Worm (Caenorhabditis elegans) whole organism, L3 larva: ENCODE results near the gene lin-7.

Experiments used
- R02D3.7 ChIP-seq: fragments of 150-350 bp; optimal IDR thresholded peaks from 2 replicates; lab custom pipeline; 2014; ENCODE audit warnings: missing biosample characterization, missing genetic modification characterization
- ama-1 ChIP-seq: fragments of 150-350 bp; optimal IDR thresholded peaks from 2 replicates; lab custom pipeline; 2018
- elt-1 ChIP-seq: fragments of 150-350 bp; optimal IDR thresholded peaks from 2 replicates; lab custom pipeline; 2014; ENCODE audit warnings: missing biosample characterization, missing genetic modification characterization
- elt-3 ChIP-seq, 3 experiments: fragments of 150-350 bp in 1 of 3; sonication (generic microtip) in 2 of 3; optimal IDR thresholded peaks; 2 replicates in 2 of 3; 4 replicates in 1 of 3; lab custom pipeline; 2014 to 2017; ENCODE audit warnings: missing biosample characterization in 3 of 3, missing genetic modification characterization in 3 of 3
- fos-1 ChIP-seq: fragments of 150-350 bp; optimal IDR thresholded peaks from 2 replicates; lab custom pipeline; 2014; ENCODE audit warnings: missing biosample characterization, missing genetic modification characterization
- lin-15B ChIP-seq: fragments of 150-350 bp; optimal IDR thresholded peaks from 2 replicates; lab custom pipeline; 2014; ENCODE audit warnings: missing biosample characterization, missing genetic modification characterization
- nhr-12 ChIP-seq: fragments of 150-350 bp; optimal IDR thresholded peaks from 2 replicates; lab custom pipeline; 2014; ENCODE audit warnings: missing biosample characterization, missing genetic modification characterization
- nhr-23 ChIP-seq: fragments of 150-350 bp; optimal IDR thresholded peaks from 2 replicates; lab custom pipeline; 2014; ENCODE audit warnings: missing biosample characterization, missing genetic modification reagents, missing genetic modification characterization
- pqm-1 ChIP-seq: fragments of 150-350 bp; optimal IDR thresholded peaks from 2 replicates; lab custom pipeline; 2017; ENCODE audit warnings: missing biosample characterization, missing genetic modification characterization, inconsistent platforms
- sea-2 ChIP-seq: fragments of 150-350 bp; sonication (generic microtip); optimal IDR thresholded peaks from 4 replicates; lab custom pipeline; 2014; ENCODE audit warnings: missing biosample characterization, missing genetic modification reagents, missing genetic modification characterization
- snpc-4 ChIP-seq: fragments of 150-350 bp; optimal IDR thresholded peaks from 2 replicates; lab custom pipeline; 2014; ENCODE audit warnings: missing biosample characterization, missing genetic modification characterization

DNA sequence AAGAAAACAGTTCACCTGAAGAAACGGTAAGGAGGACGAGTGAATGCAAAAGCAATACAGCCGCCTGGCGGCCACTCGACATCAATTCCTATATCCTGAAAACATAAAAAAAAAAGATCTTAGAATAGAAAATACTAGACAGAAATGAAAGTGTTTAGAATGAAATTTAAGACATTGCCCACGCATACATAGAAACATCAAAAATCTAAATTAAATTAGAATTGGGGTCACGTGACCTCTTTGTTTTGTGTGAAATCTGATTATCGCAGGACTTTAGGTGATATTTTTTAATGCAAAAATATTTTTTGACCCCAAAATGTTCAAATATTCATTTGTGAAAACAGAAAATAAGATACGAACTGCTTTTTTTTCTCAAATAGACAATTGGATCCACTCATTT, 28.6 kb upstream of the lin-7 start, which contains the start of gene acr-20:
- no peak for TF ChIP-seq lin-15B
- TF ChIP-seq elt-1 = no peak
- TF ChIP-seq elt-3 (tag; optimal IDR thresholded peaks at IDR 0.05; lab: Kevin White, UChicago) = no peak
- no peak for TF ChIP-seq fos-1
- TF ChIP-seq pqm-1 (tag; lab: Kevin White, UChicago) = no peak
- no peak for TF ChIP-seq sea-2 (GFP tag; lab: Kevin White, UChicago)
- TF ChIP-seq R02D3.7 (tag; lab: Kevin White, UChicago) = no peak
- no peak for TF ChIP-seq nhr-23 (tag; lab: Kevin White, UChicago)
- no peak for TF ChIP-seq ama-1 (lab: Kevin White, UChicago)
- TF ChIP-seq nhr-12 (tag; lab: Kevin White, UChicago) = no peak
- no peak for TF ChIP-seq snpc-4 (tag; lab: Kevin White, UChicago)
